Fruit fly (Drosophila melanogaster) whole organism, wandering third instar larva: Measurements from ENCODE around the gene Ucp4A.
A peak's percentile ranks its signal among the peaks of the same experiment; 100 is the strongest.

ENCODE experiments used
- CG9705 ChIP-seq: fragments of 200-800 bp; sonication (Bioruptor generic); optimal IDR thresholded peaks from 2 replicates; lab custom pipeline; 2018; ENCODE audit warnings: missing biosample characterization, mild to moderate bottlenecking, missing genetic modification characterization
- Dfd ChIP-seq: fragments of >200 bp; optimal IDR thresholded peaks from 2 replicates; lab custom pipeline; 2017; ENCODE audit warnings: missing biosample characterization, missing genetic modification characterization
- Dif ChIP-seq: fragments of 200-275, 200-300 bp; sonication (Bioruptor generic); optimal IDR thresholded peaks from 2 replicates; lab custom pipeline; 2018; ENCODE audit warnings: missing biosample characterization, missing genetic modification characterization; ENCODE audit not compliant: partially characterized antibody
- HLH106 ChIP-seq: fragments of 200-800 bp; optimal IDR thresholded peaks from 3 replicates; lab custom pipeline; 2019; ENCODE audit warnings: missing biosample characterization, mild to moderate bottlenecking, missing genetic modification characterization, moderate library complexity
- Hnf4 ChIP-seq: fragments of 200-800 bp; sonication (Bioruptor generic); optimal IDR thresholded peaks from 2 replicates; lab custom pipeline; 2016; ENCODE audit warnings: missing biosample characterization, mild to moderate bottlenecking, missing genetic modification characterization
- Hr78 ChIP-seq: fragments of >200 bp; optimal IDR thresholded peaks from 2 replicates; lab custom pipeline; 2017; ENCODE audit warnings: missing biosample characterization, missing genetic modification characterization
- Hr83 ChIP-seq: fragments of 200-300 bp; sonication (Bioruptor generic); optimal IDR thresholded peaks from 2 replicates; lab custom pipeline; 2016; ENCODE audit warnings: missing biosample characterization, mild to moderate bottlenecking, missing genetic modification characterization, moderate library complexity; ENCODE audit not compliant: poor library complexity, severe bottlenecking
- Myc ChIP-seq: fragments of >200 bp; optimal IDR thresholded peaks from 2 replicates; lab custom pipeline; 2017
- OdsH ChIP-seq: fragments of 200-800 bp; sonication (Bioruptor generic); optimal IDR thresholded peaks from 2 replicates; lab custom pipeline; 2016; ENCODE audit warnings: missing biosample characterization, mild to moderate bottlenecking, missing genetic modification characterization
- Rel ChIP-seq, 2 experiments: fragments of 200-800 bp; sonication (Bioruptor generic) in 1 of 2; optimal IDR thresholded peaks; 2 replicates in 1 of 2; 3 replicates in 1 of 2; lab custom pipeline; 2016 to 2019; ENCODE audit warnings: mild to moderate bottlenecking in 2 of 2, missing biosample characterization in 2 of 2, missing genetic modification characterization in 2 of 2, moderate library complexity in 1 of 2
- Sp1 ChIP-seq: fragments of 200-800 bp; sonication (Bioruptor generic); optimal IDR thresholded peaks from 3 replicates; lab custom pipeline; 2019; ENCODE audit warnings: missing biosample characterization, mild to moderate bottlenecking, missing genetic modification characterization, moderate library complexity
- Vsx2 ChIP-seq: fragments of 200-300, 225-300 bp; sonication (Bioruptor generic); optimal IDR thresholded peaks from 2 replicates; lab custom pipeline; 2018; ENCODE audit warnings: missing biosample characterization, missing genetic modification characterization; ENCODE audit not compliant: partially characterized antibody
- brk ChIP-seq: fragments of 200-800 bp; sonication (Bioruptor generic); optimal IDR thresholded peaks from 2 replicates; lab custom pipeline; 2016; ENCODE audit warnings: missing biosample characterization, mild to moderate bottlenecking, missing genetic modification characterization
- dl ChIP-seq, 2 experiments: fragments of 175-275, 200-275 bp in 1 of 2; fragments of 200-275 bp in 1 of 2; sonication (Bioruptor generic); optimal IDR thresholded peaks; lab custom pipeline; 2018; ENCODE audit warnings: mild to moderate bottlenecking in 2 of 2, missing biosample characterization in 2 of 2, missing genetic modification characterization in 2 of 2, moderate library complexity in 2 of 2; ENCODE audit not compliant: partially characterized antibody in 2 of 2, insufficient read depth in 1 of 2
- dmrt93B ChIP-seq: fragments of 200-800 bp; sonication (Bioruptor generic); optimal IDR thresholded peaks from 2 replicates; lab custom pipeline; 2018; ENCODE audit warnings: missing biosample characterization, mild to moderate bottlenecking, missing genetic modification characterization
- dsf ChIP-seq: sonication (Bioruptor generic); optimal IDR thresholded peaks from 2 replicates; lab custom pipeline; 2016; ENCODE audit warnings: missing biosample characterization, missing genetic modification characterization, borderline replicate concordance
- ey ChIP-seq: fragments of 200-800 bp; sonication (Bioruptor generic); optimal IDR thresholded peaks from 2 replicates; lab custom pipeline; 2016; ENCODE audit warnings: missing biosample characterization, missing genetic modification characterization
- foxo ChIP-seq, 2 experiments: fragments of 200-800 bp; sonication (Bioruptor generic); optimal IDR thresholded peaks; 2 replicates in 1 of 2; 3 replicates in 1 of 2; lab custom pipeline; 2016 to 2017; ENCODE audit warnings: missing biosample characterization in 2 of 2, missing genetic modification characterization in 2 of 2
- fru ChIP-seq: fragments of 200-800 bp; sonication (Bioruptor generic); optimal IDR thresholded peaks from 3 replicates; lab custom pipeline; 2016; ENCODE audit warnings: missing biosample characterization, mild to moderate bottlenecking, missing genetic modification characterization
- h ChIP-seq: fragments of 200-800 bp; sonication (Bioruptor generic); optimal IDR thresholded peaks from 3 replicates; lab custom pipeline; 2016; ENCODE audit warnings: missing biosample characterization, mild to moderate bottlenecking, missing genetic modification characterization
- jim ChIP-seq: fragments of 175-275, 200-325 bp; sonication (Bioruptor generic); optimal IDR thresholded peaks from 2 replicates; lab custom pipeline; 2016; ENCODE audit warnings: missing biosample characterization, mild to moderate bottlenecking, missing genetic modification characterization
- lola ChIP-seq: fragments of >200 bp; optimal IDR thresholded peaks from 2 replicates; lab custom pipeline; 2017; ENCODE audit warnings: missing biosample characterization, missing genetic modification characterization
- pan ChIP-seq: fragments of >200 bp; optimal IDR thresholded peaks from 2 replicates; lab custom pipeline; 2017
- psq ChIP-seq: fragments of 200-800 bp; sonication (Bioruptor generic); optimal IDR thresholded peaks from 3 replicates; lab custom pipeline; 2017; ENCODE audit warnings: missing biosample characterization, mild to moderate bottlenecking, missing genetic modification characterization, moderate library complexity
- rgr ChIP-seq: fragments of 200-800 bp; sonication (Bioruptor generic); optimal IDR thresholded peaks from 3 replicates; lab custom pipeline; 2016; ENCODE audit warnings: missing biosample characterization, mild to moderate bottlenecking, missing genetic modification characterization
- tai ChIP-seq: sonication (Bioruptor generic); optimal IDR thresholded peaks from 2 replicates; lab custom pipeline; 2016; ENCODE audit warnings: missing biosample characterization, missing genetic modification characterization
- usp ChIP-seq: fragments of >200 bp; optimal IDR thresholded peaks from 2 replicates; lab custom pipeline; 2017; ENCODE audit warnings: missing biosample characterization, missing genetic modification characterization

Ucp4A gene

DNA sequence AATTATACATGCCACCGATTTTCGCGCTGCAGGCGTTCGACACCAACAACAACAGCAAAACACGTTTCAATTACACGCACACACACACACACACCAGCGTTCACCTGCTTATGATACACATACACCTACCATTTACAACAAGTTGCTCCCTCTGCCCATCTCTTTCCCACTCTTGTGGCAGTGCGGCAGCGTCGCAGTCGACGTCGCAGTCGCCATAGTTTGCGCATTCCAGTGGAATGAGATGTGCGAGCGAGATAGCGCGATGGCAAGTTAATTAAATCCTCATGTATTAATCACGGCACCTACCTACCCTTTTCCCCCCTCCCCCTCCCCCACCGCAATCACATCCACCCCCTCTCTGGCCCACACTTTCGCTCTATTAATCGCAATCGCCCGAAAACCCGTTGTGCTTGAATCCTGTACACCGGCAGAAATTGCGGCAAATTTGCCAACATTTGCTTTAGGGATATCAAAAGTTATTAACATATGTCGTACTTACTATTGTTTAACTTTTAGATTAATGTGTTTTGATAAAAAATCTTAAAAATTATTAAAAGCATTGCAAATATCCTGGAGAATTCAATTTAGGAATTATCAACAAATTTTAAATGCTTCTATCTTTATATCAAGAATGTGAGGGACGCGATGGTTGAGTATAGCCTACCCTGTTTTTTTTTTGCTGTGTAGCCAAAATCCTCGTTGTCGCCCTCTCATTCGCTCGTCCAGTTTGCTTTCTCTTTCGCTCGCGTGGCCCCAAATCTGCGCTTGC is 42.2 kb upstream of the Ucp4A start (continued):
- TF ChIP-seq h (GFP tag; lab: Kevin White, UChicago): peak; percentile 79
- no peak for TF ChIP-seq usp (GFP tag; lab: Kevin White, UChicago)
- peak; percentile 83 for TF ChIP-seq fru (GFP tag; lab: Kevin White, UChicago)
- peak in 1 of 2 experiments; percentile 86 for TF ChIP-seq foxo (GFP tag; optimal IDR thresholded peaks at IDR 0.05; lab: Kevin White, UChicago)
- TF ChIP-seq Hnf4 (GFP tag; lab: Kevin White, UChicago): peak; percentile 59
- TF ChIP-seq brk (GFP tag; lab: Kevin White, UChicago): peak; percentile 51

dm6 chrX:17804048-17804447 is 40.7 kb upstream of the Ucp4A start:
- no peak for TF ChIP-seq HLH106 (tag; lab: Kevin White, UChicago)
- no peak for TF ChIP-seq OdsH (GFP tag; lab: Kevin White, UChicago)
- no peak for TF ChIP-seq jim (GFP tag; lab: Kevin White, UChicago)
- TF ChIP-seq ey (GFP tag; lab: Kevin White, UChicago): no peak
- TF ChIP-seq Vsx2 (GFP tag; lab: Kevin White, UChicago): peak; percentile 63
- no peak for TF ChIP-seq Rel (GFP tag; optimal IDR thresholded peaks at IDR 0.05; lab: Kevin White, UChicago)
- TF ChIP-seq Rel (tag; optimal IDR thresholded peaks at IDR 0.05; lab: Kevin White, UChicago): peak; percentile 79
- no peak for TF ChIP-seq foxo (GFP tag; optimal IDR thresholded peaks at IDR 0.05; lab: Kevin White, UChicago)
- peak; percentile 6 for TF ChIP-seq psq (GFP tag; lab: Kevin White, UChicago)
- TF ChIP-seq, all 38 proteins: peak for 3

- TF ChIP-seq lola (GFP tag; lab: Kevin White, UChicago) (no peak), Vsx2 (GFP tag; lab: Kevin White, UChicago) (peak; percentile 25), Hnf4 (GFP tag; lab: Kevin White, UChicago) (no peak), Hr83 (GFP tag; lab: Kevin White, UChicago) (no peak), dsf (GFP tag; lab: Kevin White, UChicago) (no peak), Rel (GFP tag; optimal IDR thresholded peaks at IDR 0.05; lab: Kevin White, UChicago) (no peak), Rel (tag; optimal IDR thresholded peaks at IDR 0.05; lab: Kevin White, UChicago) (no peak)
Measured at dm6 chrX:17806335-17806734, 38.4 kb upstream of the Ucp4A start.

dm6 chrX:17806973-17807372 is 37.8 kb upstream of the Ucp4A start:
- no peak for TF ChIP-seq pan (lab: Kevin White, UChicago)
- no peak for TF ChIP-seq dsf (GFP tag; lab: Kevin White, UChicago)
- TF ChIP-seq Hnf4 (GFP tag; lab: Kevin White, UChicago): no peak
- no peak for TF ChIP-seq Vsx2 (GFP tag; lab: Kevin White, UChicago)
- no peak for TF ChIP-seq Dif
- TF ChIP-seq dmrt93B (GFP tag; lab: Kevin White, UChicago): peak; percentile 32
- peak; percentile 68 for TF ChIP-seq Sp1 (GFP tag; lab: Kevin White, UChicago)
- no peak for TF ChIP-seq dl (GFP tag; optimal IDR thresholded peaks at IDR 0.05; lab: Kevin White, UChicago; ENCODE audit: insufficient read depth in 1 of 2, partially characterized antibody in 2 of 2)
- TF ChIP-seq h (GFP tag; lab: Kevin White, UChicago): peak; percentile 46
- no peak for TF ChIP-seq lola (GFP tag; lab: Kevin White, UChicago)
- TF ChIP-seq ey (GFP tag; lab: Kevin White, UChicago): peak; percentile 19
- TF ChIP-seq OdsH (GFP tag; lab: Kevin White, UChicago): peak; percentile 87
- no peak for TF ChIP-seq Myc (lab: Kevin White, UChicago)
- peak; percentile 49 for TF ChIP-seq fru (GFP tag; lab: Kevin White, UChicago)
- no peak for TF ChIP-seq tai (GFP tag; lab: Kevin White, UChicago)
- peak; percentile 61 for TF ChIP-seq HLH106 (tag; lab: Kevin White, UChicago)
- TF ChIP-seq rgr (GFP tag; lab: Kevin White, UChicago): peak; percentile 37
- TF ChIP-seq CG9705: peak; percentile 12
- TF ChIP-seq Hr78 (GFP tag; lab: Kevin White, UChicago): no peak
- no peak for TF ChIP-seq Dfd (GFP tag; lab: Kevin White, UChicago)
- TF ChIP-seq foxo (GFP tag; optimal IDR thresholded peaks at IDR 0.05; lab: Kevin White, UChicago): peak in 1 of 2 experiments; percentile 66
- TF ChIP-seq jim (GFP tag; lab: Kevin White, UChicago): no peak
- TF ChIP-seq psq (GFP tag; lab: Kevin White, UChicago): peak; percentile 28
- TF ChIP-seq, all 38 proteins: peak for 11
